Worm (Caenorhabditis elegans) whole organism, midembryonic: Measurements from ENCODE around the gene T25B2.4.

Source experiments
- T22C8.4 ChIP-seq: fragments of 200-800 bp; sonication (Bioruptor generic); IDR thresholded peaks from 2 replicates; pipeline ENCODE4 v1.3.6; 2022; ENCODE audit warnings: missing genetic modification characterization, missing compliant biosample characterization
- cog-1 ChIP-seq: sonication (generic microtip); optimal IDR thresholded peaks from 2 replicates; lab custom pipeline; 2016; ENCODE audit warnings: missing genetic modification characterization, missing compliant biosample characterization
- flt-1 ChIP-seq: fragments of 200-800 bp; sonication (Bioruptor generic); IDR thresholded peaks from 2 replicates; pipeline ENCODE4 v1.3.6; 2022; ENCODE audit warnings: missing genetic modification characterization, missing compliant biosample characterization
- klf-2 ChIP-seq: fragments of 200-800 bp; sonication (Bioruptor generic); conservative IDR thresholded peaks from 2 replicates; pipeline ENCODE4 v1.3.6; 2022; ENCODE audit warnings: missing genetic modification reagents, missing genetic modification characterization, missing compliant biosample characterization
- med-1 ChIP-seq: sonication (generic microtip); optimal IDR thresholded peaks from 2 replicates; lab custom pipeline; 2017; ENCODE audit warnings: missing genetic modification characterization, mild to moderate bottlenecking, missing compliant biosample characterization, antibody characterized with exemption, missing genetic modification reagents; ENCODE audit not compliant: insufficient read depth
- ref-1 ChIP-seq: fragments of 200-800 bp; sonication (Bioruptor generic); conservative IDR thresholded peaks from 2 replicates; pipeline ENCODE4 v1.3.6; 2022; ENCODE audit warnings: missing genetic modification reagents, missing genetic modification characterization, missing compliant biosample characterization
- tab-1 ChIP-seq: fragments of 200-800 bp; sonication (Bioruptor generic); IDR thresholded peaks from 2 replicates; pipeline ENCODE4 v1.3.6; 2022; ENCODE audit warnings: missing genetic modification characterization, missing compliant biosample characterization
- ztf-23 ChIP-seq: fragments of 200-800 bp; sonication (Bioruptor generic); IDR thresholded peaks from 2 replicates; pipeline ENCODE4 v1.3.6; 2022; ENCODE audit warnings: missing genetic modification reagents, missing genetic modification characterization, missing compliant biosample characterization
- ztf-29 ChIP-seq: fragments of 200-800 bp; sonication (Bioruptor generic); IDR thresholded peaks from 2 replicates; pipeline ENCODE4 v1.3.6; 2022; ENCODE audit warnings: missing genetic modification reagents, missing genetic modification characterization, missing compliant biosample characterization

The T25B2.4 gene

ce11 chrX:6206305-6206704 lies 28.3 kb downstream of the T25B2.4 start, which contains the start of gene mtp-18:
Gene mtp-18, minus strand, starts transcription at chrX:6206405.
- TF ChIP-seq ref-1 (GFP tag; lab: Robert Waterston, UW) (no peak), med-1 (no peak), ztf-23 (GFP tag; lab: Robert Waterston, UW) (no peak), ztf-29 (GFP tag; lab: Robert Waterston, UW) (no peak)

ce11 chrX:6207687-6208088 lies 29.6 kb downstream of the T25B2.4 start, which contains the start of gene T13C5.6:
Gene T13C5.6, minus strand, starts transcription at chrX:6207687.
- peak; percentile 97 for TF ChIP-seq ztf-23 (GFP tag; lab: Robert Waterston, UW)
- peak; percentile 74 for TF ChIP-seq med-1
- TF ChIP-seq ztf-29 (GFP tag; lab: Robert Waterston, UW) = peak; percentile 93
- peak; percentile 92 for TF ChIP-seq ref-1 (GFP tag; lab: Robert Waterston, UW)
- peak; percentile 98 for TF ChIP-seq klf-2 (GFP tag; lab: Robert Waterston, UW)
- TF ChIP-seq flt-1 (GFP tag; lab: Robert Waterston, UW) = peak; percentile 98
- TF ChIP-seq tab-1 = peak; percentile 99
- TF ChIP-seq T22C8.4 (GFP tag; lab: Robert Waterston, UW) = peak; percentile 95
- peak; percentile 94 for TF ChIP-seq cog-1 (tag; lab: Kevin White, UChicago)

- TF ChIP-seq cog-1 (tag; lab: Kevin White, UChicago) (no peak), ztf-29 (GFP tag; lab: Robert Waterston, UW) (no peak)
Measured at ce11 chrX:6208463-6208862, 30.4 kb downstream of the T25B2.4 start, which contains the start of gene C14F11.7. Gene C14F11.7, minus strand, starts transcription at chrX:6208563.

- TF ChIP-seq tab-1 = no peak; the same call in 1 of the 2 replicates
- TF ChIP-seq ztf-29 (GFP tag; lab: Robert Waterston, UW) = no peak
- no peak for TF ChIP-seq ref-1 (GFP tag; lab: Robert Waterston, UW)
Measured at ce11 chrX:6211322-6211820, 33.3 kb downstream of the T25B2.4 start.

ce11 chrX:6216551-6216950 lies 38.5 kb downstream of the T25B2.4 start, which contains the start of gene lrch-1:
Gene lrch-1, minus strand, starts transcription at chrX:6216651.
- TF ChIP-seq klf-2 (GFP tag; lab: Robert Waterston, UW) (no peak), med-1 (no peak), tab-1 (no peak), T22C8.4 (GFP tag; lab: Robert Waterston, UW) (no peak), cog-1 (tag; lab: Kevin White, UChicago) (no peak), ztf-29 (GFP tag; lab: Robert Waterston, UW) (no peak), ref-1 (GFP tag; lab: Robert Waterston, UW) (no peak), ztf-23 (GFP tag; lab: Robert Waterston, UW) (no peak)

- no peak for TF ChIP-seq med-1
- TF ChIP-seq tab-1 = peak; percentile 77
- peak; percentile 60; the same call in 1 of the 2 replicates for TF ChIP-seq klf-2 (GFP tag; lab: Robert Waterston, UW)
- TF ChIP-seq ztf-23 (GFP tag; lab: Robert Waterston, UW) = peak; percentile 80
- TF ChIP-seq ztf-29 (GFP tag; lab: Robert Waterston, UW) = peak; percentile 46
- 0 out of 2 replicates have a peak, but pooled peaks have one; percentile 54 for TF ChIP-seq ref-1 (GFP tag; lab: Robert Waterston, UW)
- TF ChIP-seq flt-1 (GFP tag; lab: Robert Waterston, UW) = peak; percentile 89
- no peak for TF ChIP-seq cog-1 (tag; lab: Kevin White, UChicago)
- TF ChIP-seq T22C8.4 (GFP tag; lab: Robert Waterston, UW) = peak; percentile 38; the same call in 1 of the 2 replicates
Measured at ce11 chrX:6219892-6220291, 41.8 kb downstream of the T25B2.4 start.

ce11 chrX:6221097-6221496 lies 43.1 kb downstream of the T25B2.4 start:
- TF ChIP-seq ref-1 (GFP tag; lab: Robert Waterston, UW) (no peak), ztf-23 (GFP tag; lab: Robert Waterston, UW) (no peak), T22C8.4 (GFP tag; lab: Robert Waterston, UW) (no peak), tab-1 (no peak), cog-1 (tag; lab: Kevin White, UChicago) (no peak), klf-2 (GFP tag; lab: Robert Waterston, UW) (no peak), ztf-29 (GFP tag; lab: Robert Waterston, UW) (no peak), flt-1 (GFP tag; lab: Robert Waterston, UW) (no peak), med-1 (no peak)

ce11 chrX:6224841-6225240 lies 46.8 kb downstream of the T25B2.4 start:
- no peak for TF ChIP-seq ztf-23 (GFP tag; lab: Robert Waterston, UW)
- no peak for TF ChIP-seq flt-1 (GFP tag; lab: Robert Waterston, UW)
- TF ChIP-seq ztf-29 (GFP tag; lab: Robert Waterston, UW) = no peak
- TF ChIP-seq cog-1 (tag; lab: Kevin White, UChicago) = no peak
- TF ChIP-seq T22C8.4 (GFP tag; lab: Robert Waterston, UW) = peak; percentile 53
- no peak for TF ChIP-seq tab-1
- TF ChIP-seq klf-2 (GFP tag; lab: Robert Waterston, UW) = no peak
